Worm (Caenorhabditis elegans) whole organism, L3 larva: ENCODE results near the gene odr-10.

Source experiments
- R02D3.7 ChIP-seq: fragments of 150-350 bp; optimal IDR thresholded peaks from 2 replicates; lab custom pipeline; 2014; ENCODE audit warnings: missing biosample characterization, missing genetic modification characterization
- ZK546.5 ChIP-seq: sonication (generic microtip); optimal IDR thresholded peaks from 2 replicates; lab custom pipeline; 2017; ENCODE audit warnings: missing biosample characterization, missing genetic modification characterization
- aly-2 ChIP-seq: fragments of 150-350 bp; optimal IDR thresholded peaks from 2 replicates; lab custom pipeline; 2014; ENCODE audit warnings: missing biosample characterization, missing genetic modification characterization
- ama-1 ChIP-seq: fragments of 150-350 bp; optimal IDR thresholded peaks from 2 replicates; lab custom pipeline; 2018
- ceh-82 ChIP-seq: fragments of 150-350 bp; optimal IDR thresholded peaks from 2 replicates; lab custom pipeline; 2014; ENCODE audit warnings: missing biosample characterization, missing genetic modification characterization
- ceh-9 ChIP-seq: sonication (generic microtip); optimal IDR thresholded peaks from 2 replicates; lab custom pipeline; 2018; ENCODE audit warnings: missing biosample characterization, missing genetic modification characterization
- egl-27 ChIP-seq: sonication (generic microtip); optimal IDR thresholded peaks from 4 replicates; lab custom pipeline; 2017; ENCODE audit warnings: missing biosample characterization, missing genetic modification reagents, missing genetic modification characterization
- elt-1 ChIP-seq: fragments of 150-350 bp; optimal IDR thresholded peaks from 2 replicates; lab custom pipeline; 2014; ENCODE audit warnings: missing biosample characterization, missing genetic modification characterization
- elt-2 ChIP-seq: sonication (generic microtip); optimal IDR thresholded peaks from 2 replicates; lab custom pipeline; 2016; ENCODE audit warnings: missing genetic modification reagents, mild to moderate bottlenecking, missing genetic modification characterization, missing compliant biosample characterization
- fkh-10 ChIP-seq: sonication (generic microtip); optimal IDR thresholded peaks from 2 replicates; lab custom pipeline; 2017; ENCODE audit warnings: missing biosample characterization, missing genetic modification reagents, missing genetic modification characterization
- fkh-2 ChIP-seq: fragments of 150-350 bp; optimal IDR thresholded peaks from 2 replicates; lab custom pipeline; 2014; ENCODE audit warnings: missing biosample characterization, missing genetic modification reagents, missing genetic modification characterization
- fos-1 ChIP-seq: fragments of 150-350 bp; optimal IDR thresholded peaks from 2 replicates; lab custom pipeline; 2014; ENCODE audit warnings: missing biosample characterization, missing genetic modification characterization
- hmg-11 ChIP-seq: sonication (generic microtip); optimal IDR thresholded peaks from 2 replicates; lab custom pipeline; 2016; ENCODE audit warnings: missing genetic modification characterization, missing compliant biosample characterization
- jun-1 ChIP-seq: fragments of 150-350 bp; optimal IDR thresholded peaks from 2 replicates; lab custom pipeline; 2014; ENCODE audit warnings: missing biosample characterization, missing genetic modification reagents, missing genetic modification characterization
- lin-15B ChIP-seq: fragments of 150-350 bp; optimal IDR thresholded peaks from 2 replicates; lab custom pipeline; 2014; ENCODE audit warnings: missing biosample characterization, missing genetic modification characterization
- lin-39 ChIP-seq: fragments of 150-350 bp; optimal IDR thresholded peaks from 2 replicates; lab custom pipeline; 2018; ENCODE audit warnings: missing biosample characterization, missing genetic modification reagents, missing genetic modification characterization
- lsy-12 ChIP-seq: sonication (generic microtip); optimal IDR thresholded peaks from 2 replicates; lab custom pipeline; 2016; ENCODE audit warnings: mild to moderate bottlenecking, missing genetic modification characterization, missing compliant biosample characterization
- mdl-1 ChIP-seq: fragments of 150-350 bp; optimal IDR thresholded peaks from 2 replicates; lab custom pipeline; 2014; ENCODE audit warnings: missing biosample characterization, missing genetic modification characterization
- mml-1 ChIP-seq: fragments of 150-350 bp; sonication (generic microtip); optimal IDR thresholded peaks from 3 replicates; lab custom pipeline; 2014; ENCODE audit warnings: missing biosample characterization, missing genetic modification characterization
- nfya-1 ChIP-seq: sonication (generic microtip); optimal IDR thresholded peaks from 2 replicates; lab custom pipeline; 2017; ENCODE audit warnings: missing genetic modification characterization, mild to moderate bottlenecking, missing compliant biosample characterization, antibody characterized with exemption, moderate library complexity; ENCODE audit not compliant: insufficient read depth
- nhr-11 ChIP-seq: fragments of 150-350 bp; optimal IDR thresholded peaks from 2 replicates; lab custom pipeline; 2014; ENCODE audit warnings: missing biosample characterization, missing genetic modification characterization
- nhr-12 ChIP-seq: fragments of 150-350 bp; optimal IDR thresholded peaks from 2 replicates; lab custom pipeline; 2014; ENCODE audit warnings: missing biosample characterization, missing genetic modification characterization
- nhr-23 ChIP-seq: fragments of 150-350 bp; optimal IDR thresholded peaks from 2 replicates; lab custom pipeline; 2014; ENCODE audit warnings: missing biosample characterization, missing genetic modification reagents, missing genetic modification characterization
- nhr-237 ChIP-seq: fragments of 150-350 bp; optimal IDR thresholded peaks from 2 replicates; lab custom pipeline; 2014; ENCODE audit warnings: missing biosample characterization, missing genetic modification characterization
- nhr-28 ChIP-seq: fragments of 150-350 bp; optimal IDR thresholded peaks from 2 replicates; lab custom pipeline; 2014; ENCODE audit warnings: missing biosample characterization, missing genetic modification characterization
- nhr-76 ChIP-seq: fragments of 150-350 bp; sonication (generic microtip); optimal IDR thresholded peaks from 5 replicates; lab custom pipeline; 2014; ENCODE audit warnings: missing biosample characterization, missing genetic modification characterization
- pha-4 ChIP-seq: fragments of 150-350 bp; optimal IDR thresholded peaks from 2 replicates; lab custom pipeline; 2014; ENCODE audit warnings: missing biosample characterization, missing genetic modification reagents, missing genetic modification characterization
- pqm-1 ChIP-seq: fragments of 150-350 bp; optimal IDR thresholded peaks from 2 replicates; lab custom pipeline; 2017; ENCODE audit warnings: missing biosample characterization, missing genetic modification characterization, inconsistent platforms
- sea-2 ChIP-seq: fragments of 150-350 bp; sonication (generic microtip); optimal IDR thresholded peaks from 4 replicates; lab custom pipeline; 2014; ENCODE audit warnings: missing biosample characterization, missing genetic modification reagents, missing genetic modification characterization
- unc-62 ChIP-seq: fragments of 150-350 bp; sonication (generic microtip); optimal IDR thresholded peaks from 4 replicates; lab custom pipeline; 2014; ENCODE audit warnings: missing biosample characterization, missing genetic modification reagents, missing genetic modification characterization
- ztf-4 ChIP-seq: fragments of 150-350 bp; optimal IDR thresholded peaks from 2 replicates; lab custom pipeline; 2014; ENCODE audit warnings: missing biosample characterization, missing genetic modification characterization

The odr-10 gene

ce11 chrX:6865839-6866238 is at the start of gene odr-10:
Gene odr-10, minus strand, starts transcription at chrX:6865939.
- no peak for TF ChIP-seq sea-2 (GFP tag; lab: Kevin White, UChicago)
- no peak for TF ChIP-seq egl-27

DNA sequence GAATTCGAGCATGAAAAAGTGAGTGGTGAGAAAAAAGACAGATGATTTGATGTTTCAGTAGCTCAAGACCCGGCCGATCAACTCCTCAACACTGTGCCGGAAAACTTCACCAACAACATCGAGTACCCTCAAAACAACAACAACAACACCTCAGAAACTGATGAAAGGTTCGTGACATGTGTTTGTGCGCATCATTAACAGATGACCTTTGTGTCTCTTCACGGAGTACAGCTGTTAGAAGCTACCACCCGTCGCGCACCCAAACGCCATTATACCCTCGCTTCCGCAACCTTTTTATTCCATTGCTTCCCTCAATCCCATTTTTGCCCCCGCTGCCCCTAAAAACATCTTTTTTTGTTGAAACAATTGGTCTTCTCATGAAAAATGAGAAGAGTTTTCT is 49.5 kb upstream of the odr-10 start:
- TF ChIP-seq lin-39 (tag; lab: Kevin White, UChicago) = peak; percentile 25
- TF ChIP-seq elt-1 (tag; lab: Kevin White, UChicago) = no peak
- TF ChIP-seq ama-1 = no peak

DNA sequence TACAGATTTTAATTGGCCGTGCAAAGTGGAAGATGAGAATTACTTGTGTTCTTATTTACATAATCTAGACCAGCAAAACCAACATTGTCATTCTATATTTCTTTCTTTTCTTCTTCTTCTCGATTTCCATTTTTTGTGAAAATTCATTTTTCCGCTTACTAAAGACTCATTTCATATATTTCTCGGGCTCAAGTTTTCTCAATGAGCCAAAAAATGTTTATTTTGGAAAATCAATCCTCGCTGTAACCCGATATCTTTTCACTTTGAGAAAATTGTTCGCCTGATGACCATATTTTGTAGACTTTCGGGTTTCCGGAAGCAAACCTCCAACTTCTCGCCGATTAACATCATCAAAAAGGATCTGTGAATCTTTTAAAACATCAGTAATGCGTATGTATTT is 48.2 kb upstream of the odr-10 start, which contains the start of gene nhx-4:
Gene nhx-4, plus strand, starts transcription at position 301 of the 400 bp plus-strand sequence.
- TF ChIP-seq fkh-2 (tag; lab: Kevin White, UChicago) (no peak), ZK546.5 (tag; lab: Kevin White, UChicago) (no peak), hmg-11 (tag; lab: Kevin White, UChicago) (no peak), jun-1 (tag; lab: Kevin White, UChicago) (no peak), ama-1 (no peak), fkh-10 (no peak), lin-15B (tag; lab: Kevin White, UChicago) (no peak), nfya-1 (tag; lab: Kevin White, UChicago) (no peak), ztf-4 (tag; lab: Kevin White, UChicago) (no peak), mml-1 (tag; lab: Kevin White, UChicago) (no peak), nhr-28 (tag; lab: Kevin White, UChicago) (no peak), lin-39 (tag; lab: Kevin White, UChicago) (no peak), aly-2 (no peak)

DNA sequence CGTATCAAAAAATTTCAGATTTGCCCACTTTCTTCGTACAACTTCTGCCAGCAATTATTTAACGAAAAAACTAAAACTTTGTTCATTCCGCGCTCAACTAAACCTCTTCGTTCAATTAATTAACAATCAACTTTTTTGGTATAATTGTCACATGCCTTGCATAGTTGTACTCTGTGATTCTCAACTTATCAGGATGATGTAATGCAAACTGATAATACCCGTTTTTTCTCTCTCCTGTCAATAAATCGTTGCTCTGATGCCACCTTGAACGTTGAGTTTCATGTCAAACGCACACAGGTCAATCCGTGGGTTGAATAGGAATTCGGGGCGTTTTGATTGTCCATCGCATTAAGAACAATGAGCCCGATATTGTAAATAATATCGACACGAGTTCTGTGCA is 39.8 kb upstream of the odr-10 start:
- TF ChIP-seq ZK546.5 (tag; lab: Kevin White, UChicago) (no peak), pqm-1 (tag; lab: Kevin White, UChicago) (peak; percentile 78), ceh-82 (tag; lab: Kevin White, UChicago) (no peak), elt-2 (tag; lab: Kevin White, UChicago) (peak; percentile 95), fos-1 (tag; lab: Kevin White, UChicago) (no peak), ztf-4 (tag; lab: Kevin White, UChicago) (no peak), nhr-23 (tag; lab: Kevin White, UChicago) (no peak), nhr-76 (tag; lab: Kevin White, UChicago) (no peak), mdl-1 (tag; lab: Kevin White, UChicago) (no peak), lsy-12 (tag; lab: Kevin White, UChicago) (no peak), nhr-12 (tag; lab: Kevin White, UChicago) (no peak), pha-4 (tag; lab: Kevin White, UChicago) (peak; percentile 73), nhr-11 (tag; lab: Kevin White, UChicago) (no peak), jun-1 (tag; lab: Kevin White, UChicago) (no peak), egl-27 (no peak), fkh-2 (tag; lab: Kevin White, UChicago) (no peak)

DNA sequence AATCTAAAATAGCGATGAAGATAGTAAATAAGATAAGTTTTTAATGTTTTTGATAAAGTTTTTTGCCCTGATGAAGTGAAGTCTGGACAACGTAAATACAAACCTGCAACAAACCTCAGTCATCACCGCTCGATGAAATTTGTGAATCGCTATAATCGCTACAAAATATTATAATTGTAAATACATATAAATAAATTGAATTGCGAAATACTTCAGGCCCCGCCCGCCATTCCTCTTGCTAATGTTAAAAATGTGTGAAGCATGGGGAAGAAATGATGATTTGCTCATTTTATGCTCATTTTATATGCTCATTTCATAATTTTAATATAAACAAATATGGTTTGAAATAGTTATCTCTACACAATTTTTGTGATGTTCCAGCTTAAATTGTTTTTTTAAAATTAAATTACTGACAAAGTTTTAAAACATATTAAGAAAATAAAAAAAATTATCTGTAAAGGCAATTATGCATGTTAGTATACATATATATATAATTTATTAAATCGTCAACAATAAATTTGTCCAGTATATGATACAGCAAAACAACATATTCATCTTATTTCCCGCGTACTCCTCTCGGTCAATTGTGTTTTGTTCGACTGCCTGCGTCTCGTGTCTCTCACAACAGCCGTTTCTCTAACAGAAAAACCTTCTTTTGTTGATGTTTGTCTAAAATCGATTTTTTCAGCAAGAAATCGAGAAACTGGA is 38.5 kb upstream of the odr-10 start, which contains the start of gene sid-5:
Gene sid-5, plus strand, starts transcription at position 658 of the 708 bp plus-strand sequence.
- TF ChIP-seq ZK546.5 (tag; lab: Kevin White, UChicago) (no peak), R02D3.7 (tag; lab: Kevin White, UChicago) (no peak), nhr-237 (tag; lab: Kevin White, UChicago) (no peak), ceh-9 (tag; lab: Kevin White, UChicago) (no peak), nfya-1 (tag; lab: Kevin White, UChicago) (peak; percentile 7), pha-4 (tag; lab: Kevin White, UChicago) (peak; percentile 41), fkh-10 (no peak), pqm-1 (tag; lab: Kevin White, UChicago) (no peak), nhr-76 (tag; lab: Kevin White, UChicago) (no peak), nhr-23 (tag; lab: Kevin White, UChicago) (no peak), nhr-11 (tag; lab: Kevin White, UChicago) (no peak), elt-2 (tag; lab: Kevin White, UChicago) (peak; percentile 4), unc-62 (GFP tag; lab: Kevin White, UChicago) (no peak)
